Fruit fly (Drosophila melanogaster) whole organism, pupa: ENCODE results near the gene MEP-1.

Source experiments
- CG10348 ChIP-seq: fragments of 200-800 bp; sonication (Bioruptor generic); IDR thresholded peaks from 2 replicates; pipeline ENCODE4 v1.3.6; 2022; ENCODE audit warnings: missing biosample characterization, missing genetic modification characterization
- CG12605 ChIP-seq: fragments of 200-800 bp; sonication (Bioruptor generic); IDR thresholded peaks from 2 replicates; pipeline ENCODE4 v1.3.6; 2022; ENCODE audit warnings: missing biosample characterization, missing genetic modification characterization
- CG13204 ChIP-seq: fragments of 200-800 bp; sonication (Bioruptor generic); optimal IDR thresholded peaks from 2 replicates; lab custom pipeline; 2018; ENCODE audit warnings: missing biosample characterization, mild to moderate bottlenecking, missing genetic modification characterization, moderate library complexity
- CG15710 ChIP-seq: fragments of 200-800 bp; sonication (Bioruptor generic); optimal IDR thresholded peaks from 2 replicates; lab custom pipeline; 2018; ENCODE audit warnings: missing biosample characterization, mild to moderate bottlenecking, missing genetic modification characterization, moderate library complexity
- CG17806 ChIP-seq: fragments of 200-800 bp; sonication (Bioruptor generic); optimal IDR thresholded peaks from 2 replicates; lab custom pipeline; 2018; ENCODE audit warnings: missing biosample characterization, mild to moderate bottlenecking, missing genetic modification characterization, moderate library complexity
- CG32121 ChIP-seq: fragments of 200-800 bp; sonication (Bioruptor generic); IDR thresholded peaks from 2 replicates; pipeline ENCODE4 v1.3.6; 2022; ENCODE audit warnings: missing biosample characterization, missing genetic modification characterization
- CG34367 ChIP-seq: fragments of 200-800 bp; sonication (Bioruptor generic); optimal IDR thresholded peaks from 2 replicates; lab custom pipeline; 2018; ENCODE audit warnings: missing biosample characterization, mild to moderate bottlenecking, missing genetic modification characterization
- CG4496 ChIP-seq: fragments of 200-800 bp; sonication (Bioruptor generic); IDR thresholded peaks from 3 replicates; pipeline ENCODE4 v1.3.6; 2022; ENCODE audit warnings: missing biosample characterization, missing genetic modification characterization
- CG8159 ChIP-seq: fragments of 200-800 bp; sonication (Bioruptor generic); optimal IDR thresholded peaks from 3 replicates; lab custom pipeline; 2018; ENCODE audit warnings: missing biosample characterization, mild to moderate bottlenecking, missing genetic modification characterization, moderate library complexity
- CG8301 ChIP-seq: fragments of 200-800 bp; sonication (Bioruptor generic); optimal IDR thresholded peaks from 2 replicates; lab custom pipeline; 2018; ENCODE audit warnings: missing biosample characterization, mild to moderate bottlenecking, missing genetic modification characterization
- CG9948 ChIP-seq: fragments of 200-800 bp; sonication (Bioruptor generic); optimal IDR thresholded peaks from 2 replicates; lab custom pipeline; 2018; ENCODE audit warnings: missing biosample characterization, mild to moderate bottlenecking, missing genetic modification characterization, moderate library complexity
- D1 ChIP-seq: fragments of 200-800 bp; sonication (Bioruptor generic); optimal IDR thresholded peaks from 2 replicates; lab custom pipeline; 2018; ENCODE audit warnings: missing biosample characterization, mild to moderate bottlenecking, missing genetic modification characterization, moderate library complexity
- EcR ChIP-seq: fragments of 200-800 bp; sonication (Bioruptor generic); optimal IDR thresholded peaks from 3 replicates; lab custom pipeline; 2019; ENCODE audit warnings: missing biosample characterization, missing genetic modification characterization, mild to moderate bottlenecking, moderate library complexity, missing genetic modification reagents
- Ets98B ChIP-seq: fragments of 200-800 bp; sonication (Bioruptor generic); IDR thresholded peaks from 2 replicates; pipeline ENCODE4 v1.3.6; 2022; ENCODE audit warnings: missing biosample characterization, missing genetic modification characterization
- Pif1A ChIP-seq: fragments of 200-800 bp; sonication (Bioruptor generic); optimal IDR thresholded peaks from 3 replicates; lab custom pipeline; 2016; ENCODE audit warnings: missing biosample characterization, missing genetic modification characterization
- Pif1B ChIP-seq: fragments of 200-800 bp; sonication (Bioruptor generic); optimal IDR thresholded peaks from 3 replicates; lab custom pipeline; 2016; ENCODE audit warnings: missing biosample characterization, missing genetic modification characterization
- Snoo ChIP-seq: fragments of 200-800 bp; sonication (Bioruptor generic); optimal IDR thresholded peaks from 3 replicates; lab custom pipeline; 2017; ENCODE audit warnings: missing biosample characterization, mild to moderate bottlenecking, missing genetic modification characterization, inconsistent platforms
- fd96Ca ChIP-seq: fragments of 200-800 bp; sonication (Bioruptor generic); IDR thresholded peaks from 3 replicates; pipeline ENCODE4 v1.3.6; 2022; ENCODE audit warnings: missing biosample characterization, missing genetic modification characterization
- gl ChIP-seq: fragments of 200-800 bp; sonication (Bioruptor generic); optimal IDR thresholded peaks from 2 replicates; lab custom pipeline; 2018; ENCODE audit warnings: missing biosample characterization, mild to moderate bottlenecking, missing genetic modification characterization
- rn ChIP-seq: fragments of 200-800 bp; sonication (Bioruptor generic); IDR thresholded peaks from 2 replicates; pipeline ENCODE4 v1.3.6; 2022; ENCODE audit warnings: missing biosample characterization, missing genetic modification characterization

The MEP-1 gene

dm6 chr3L:2647523-2648378 is 16.2 kb downstream of the MEP-1 start, which contains the start of gene CG1246:
Gene CG1246 (plus strand): TSS chr3L:2648048.
- no peak for TF ChIP-seq CG12605 (GFP tag; lab: Robert Waterston, UW)
- TF ChIP-seq CG17806 (tag; lab: Kevin White, UChicago): no peak
- no peak for TF ChIP-seq Ets98B
- TF ChIP-seq CG4496 (GFP tag; lab: Robert Waterston, UW): no peak
- no peak for TF ChIP-seq rn (GFP tag; lab: Robert Waterston, UW)
- no peak for TF ChIP-seq Pif1A (GFP tag; lab: Kevin White, UChicago)

- TF ChIP-seq gl (tag; lab: Kevin White, UChicago) (no peak), CG10348 (no peak), CG12605 (GFP tag; lab: Robert Waterston, UW) (no peak), Snoo (tag; lab: Kevin White, UChicago) (no peak), Ets98B (0 out of 2 replicates have a peak, but pooled peaks have one; percentile 21), D1 (tag; lab: Kevin White, UChicago) (no peak), CG8159 (tag; lab: Kevin White, UChicago) (peak; percentile 68), CG15710 (tag; lab: Kevin White, UChicago) (peak; percentile 59), CG8301 (tag; lab: Kevin White, UChicago) (no peak), CG32121 (no peak; the same call in 1 of the 2 replicates), rn (GFP tag; lab: Robert Waterston, UW) (peak; percentile 39; the same call in 1 of the 2 replicates), CG13204 (GFP tag; lab: Kevin White, UChicago) (no peak), CG17806 (tag; lab: Kevin White, UChicago) (no peak), CG9948 (no peak), EcR (GFP tag; lab: Kevin White, UChicago) (no peak), CG4496 (GFP tag; lab: Robert Waterston, UW) (peak; percentile 62; the same call in 2 of the 3 replicates)
Measured at dm6 chr3L:2651800-2652199, 20.3 kb downstream of the MEP-1 start, which contains the start of the genes ProRS-m, CG42304 and Snup. Gene ProRS-m (minus strand): TSS chr3L:2651850. Gene CG42304 (plus strand): TSS chr3L:2652088. Gene Snup (plus strand): TSS chr3L:2652088.

- no peak for TF ChIP-seq CG17806 (tag; lab: Kevin White, UChicago)
- no peak for TF ChIP-seq CG13204 (GFP tag; lab: Kevin White, UChicago)
- TF ChIP-seq CG12605 (GFP tag; lab: Robert Waterston, UW): no peak
- TF ChIP-seq D1 (tag; lab: Kevin White, UChicago): no peak
- TF ChIP-seq Pif1A (GFP tag; lab: Kevin White, UChicago): no peak
- TF ChIP-seq Pif1B (GFP tag; lab: Kevin White, UChicago): no peak
- TF ChIP-seq CG10348: no peak
- no peak for TF ChIP-seq CG8159 (tag; lab: Kevin White, UChicago)
- no peak for TF ChIP-seq fd96Ca (GFP tag; lab: Robert Waterston, UW)
- TF ChIP-seq CG8301 (tag; lab: Kevin White, UChicago): no peak
- no peak for TF ChIP-seq CG9948
- no peak for TF ChIP-seq gl (tag; lab: Kevin White, UChicago)
Measured at dm6 chr3L:2659339-2659738, 27.8 kb downstream of the MEP-1 start, which contains the start of gene CG33233. Gene CG33233 (plus strand): TSS chr3L:2659639.

- no peak for TF ChIP-seq CG4496 (GFP tag; lab: Robert Waterston, UW)
- no peak for TF ChIP-seq fd96Ca (GFP tag; lab: Robert Waterston, UW)
- TF ChIP-seq EcR (GFP tag; lab: Kevin White, UChicago): no peak
- no peak for TF ChIP-seq Ets98B
- TF ChIP-seq CG15710 (tag; lab: Kevin White, UChicago): no peak
- TF ChIP-seq CG32121: no peak
- TF ChIP-seq D1 (tag; lab: Kevin White, UChicago): no peak
- TF ChIP-seq Snoo (tag; lab: Kevin White, UChicago): no peak
- no peak for TF ChIP-seq CG8159 (tag; lab: Kevin White, UChicago)
- TF ChIP-seq CG34367 (tag; lab: Kevin White, UChicago): no peak
- no peak for TF ChIP-seq CG17806 (tag; lab: Kevin White, UChicago)
Measured at dm6 chr3L:2661322-2661721, 29.8 kb downstream of the MEP-1 start, which contains the start of gene CG33234. Gene CG33234 (plus strand): TSS chr3L:2661622.
